Fruit fly (Drosophila melanogaster): ENCODE data around the gene CG6813.

DNA sequence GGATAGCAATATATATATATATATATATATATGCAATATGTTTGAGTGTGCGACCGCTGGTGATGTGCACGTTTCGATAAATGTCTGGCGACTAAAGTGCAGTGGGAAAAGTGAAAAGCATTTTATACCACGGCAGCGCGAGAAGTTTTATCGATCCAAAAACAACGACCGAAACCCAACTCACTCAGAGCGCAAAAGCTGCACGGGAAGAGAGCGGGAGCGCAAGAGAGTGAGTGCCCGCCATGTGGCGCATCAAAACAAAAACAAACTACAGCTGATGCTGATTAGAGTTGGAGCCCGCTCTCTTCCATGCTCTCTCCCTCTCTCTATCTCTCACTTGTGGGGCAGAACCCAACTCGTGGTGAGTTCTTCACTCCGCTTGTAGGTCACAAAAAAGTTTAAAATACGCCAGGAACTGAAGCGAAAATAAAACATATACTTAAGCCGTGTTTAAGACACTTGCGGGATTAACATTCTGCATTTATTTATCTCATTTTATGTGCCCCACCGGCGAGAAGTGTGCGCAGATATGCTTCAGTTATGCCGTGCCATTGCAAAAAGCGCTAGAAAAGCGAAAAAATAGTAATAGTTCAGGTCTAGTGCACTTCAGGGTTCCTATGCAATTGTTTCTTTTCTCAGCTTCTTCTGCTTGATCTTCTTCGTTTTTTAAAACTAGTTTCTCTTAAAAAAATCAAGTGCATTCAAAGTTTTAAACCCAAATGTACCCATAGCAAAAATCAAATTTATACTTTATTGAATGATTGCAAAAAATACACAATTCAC is 21.6 kb downstream of the CG6813 start:
- TF ChIP-seq Hnf4 (GFP tag; optimal IDR thresholded peaks at IDR 0.05) (no peak), dmrt93B (GFP tag; optimal IDR thresholded peaks at IDR 0.05) (no peak), jim (GFP tag; optimal IDR thresholded peaks at IDR 0.05) (no peak), woc (GFP tag; optimal IDR thresholded peaks at IDR 0.05) (no peak)
